Fruit fly (Drosophila melanogaster) ovary, adult (tissue): ENCODE results near the gene CG10959.

Experiments
- CG17801 ChIP-seq: fragments of 200-800 bp; optimal IDR thresholded peaks from 2 replicates; lab custom pipeline; 2019; ENCODE audit warnings: missing biosample characterization, mild to moderate bottlenecking, missing genetic modification characterization, moderate library complexity; ENCODE audit not compliant: partially characterized antibody

The CG10959 gene

dm6 chrX:8152718-8153117 is 4.1 kb downstream of the CG10959 start, which contains the start of gene CG18262:
Gene CG18262, plus strand, starts transcription at chrX:8152948.
- TF ChIP-seq CG17801 (GFP tag; lab: Kevin White, UChicago) = no peak

- peak; percentile 72 for TF ChIP-seq CG17801 (GFP tag; lab: Kevin White, UChicago)
These were observed 8.7 kb downstream of the CG10959 start, which contains the start of the genes Traf6 and GIIIspla2 for dm6 chrX:8157294-8157693. Gene Traf6, minus strand, starts transcription at chrX:8157386. Gene GIIIspla2, plus strand, starts transcription at chrX:8157628.

- no peak for TF ChIP-seq CG17801 (GFP tag; lab: Kevin White, UChicago)
These were observed 10.4 kb downstream of the CG10959 start for dm6 chrX:8158942-8159472.

- TF ChIP-seq CG17801 (GFP tag; lab: Kevin White, UChicago) = no peak
These were observed 11.2 kb downstream of the CG10959 start, which contains the start of gene CG15337 for dm6 chrX:8159754-8160153. Gene CG15337, plus strand, starts transcription at chrX:8160054.

- TF ChIP-seq CG17801 (GFP tag; lab: Kevin White, UChicago) = no peak
These were observed 14.1 kb downstream of the CG10959 start, which contains the start of gene CG10761 for dm6 chrX:8162692-8163091. Gene CG10761, minus strand, starts transcription at chrX:8162792.

- TF ChIP-seq CG17801 (GFP tag; lab: Kevin White, UChicago) = no peak
These were observed 14.9 kb downstream of the CG10959 start for dm6 chrX:8163452-8163851.

- no peak for TF ChIP-seq CG17801 (GFP tag; lab: Kevin White, UChicago)
These were observed 17.0 kb downstream of the CG10959 start, which contains the start of gene Or7a for dm6 chrX:8165608-8166007. Gene Or7a, minus strand, starts transcription at chrX:8165708.

- TF ChIP-seq CG17801 (GFP tag; lab: Kevin White, UChicago) = no peak
These were observed 21.6 kb downstream of the CG10959 start, which contains the start of gene CG2278 for dm6 chrX:8170166-8170565. Gene CG2278, minus strand, starts transcription at chrX:8170266.

dm6 chrX:8176291-8177029 is 27.9 kb downstream of the CG10959 start:
- peak; percentile 18 for TF ChIP-seq CG17801 (GFP tag; lab: Kevin White, UChicago)

dm6 chrX:8177030-8177349 is 28.4 kb downstream of the CG10959 start, which contains the start of gene slpr:
Gene slpr, minus strand, starts transcription at chrX:8177185.
- TF ChIP-seq CG17801 (GFP tag; lab: Kevin White, UChicago) = no peak

dm6 chrX:8177742-8178141 is 29.2 kb downstream of the CG10959 start:
- TF ChIP-seq CG17801 (GFP tag; lab: Kevin White, UChicago) = no peak

dm6 chrX:8178165-8178955 is 29.8 kb downstream of the CG10959 start, which contains the start of gene sdt:
Gene sdt, plus strand, starts transcription at chrX:8178549.
- no peak for TF ChIP-seq CG17801 (GFP tag; lab: Kevin White, UChicago)

dm6 chrX:8178989-8179388 is 30.4 kb downstream of the CG10959 start:
- no peak for TF ChIP-seq CG17801 (GFP tag; lab: Kevin White, UChicago)

- no peak for TF ChIP-seq CG17801 (GFP tag; lab: Kevin White, UChicago)
These were observed 31.3 kb downstream of the CG10959 start for dm6 chrX:8179858-8180257.

- TF ChIP-seq CG17801 (GFP tag; lab: Kevin White, UChicago) = no peak
These were observed 43.6 kb downstream of the CG10959 start for dm6 chrX:8192191-8192590.
